Fruit fly (Drosophila melanogaster) whole organism, embryonic: Measurements from ENCODE around the gene alphaTub67C.

ENCODE experiments used
- Ada2b ChIP-seq: fragments of 200-800 bp; sonication (Bioruptor generic); IDR thresholded peaks from 2 replicates; pipeline ENCODE4 v1.3.6; 2022; ENCODE audit warnings: missing biosample characterization, missing genetic modification characterization
- Aef1 ChIP-seq: fragments of 200-800 bp; sonication (Bioruptor generic); IDR thresholded peaks from 3 replicates; pipeline ENCODE4 v1.3.6; 2022; ENCODE audit warnings: missing biosample characterization, missing genetic modification characterization
- Antp ChIP-seq: fragments of 200-800 bp; sonication (Bioruptor generic); optimal IDR thresholded peaks from 3 replicates; lab custom pipeline; 2016; ENCODE audit warnings: missing biosample characterization, missing genetic modification characterization
- Atf6 ChIP-seq: fragments of 200-800 bp; sonication (Bioruptor generic); IDR thresholded peaks from 2 replicates; pipeline ENCODE4 v1.3.6; 2022; ENCODE audit warnings: missing biosample characterization, missing genetic modification characterization
- BtbVII ChIP-seq: fragments of 200-800 bp; sonication (Bioruptor generic); optimal IDR thresholded peaks from 3 replicates; lab custom pipeline; 2017; ENCODE audit warnings: missing biosample characterization, mild to moderate bottlenecking, missing genetic modification characterization
- CG10431 ChIP-seq: fragments of 200-800 bp; sonication (Bioruptor generic); optimal IDR thresholded peaks from 3 replicates; lab custom pipeline; 2018; ENCODE audit warnings: missing biosample characterization, mild to moderate bottlenecking, missing genetic modification characterization
- CG10543 ChIP-seq: fragments of 200-800 bp; sonication (Bioruptor generic); optimal IDR thresholded peaks from 3 replicates; lab custom pipeline; 2017; ENCODE audit warnings: missing biosample characterization, mild to moderate bottlenecking, missing genetic modification characterization, moderate library complexity
- CG11504 ChIP-seq: fragments of 200-800 bp; sonication (Bioruptor generic); optimal IDR thresholded peaks from 3 replicates; lab custom pipeline; 2019; ENCODE audit warnings: missing biosample characterization, mild to moderate bottlenecking, missing genetic modification characterization, moderate library complexity
- CG12219 ChIP-seq: fragments of 200-800 bp; sonication (Bioruptor generic); optimal IDR thresholded peaks from 3 replicates; lab custom pipeline; 2018; ENCODE audit warnings: missing biosample characterization, mild to moderate bottlenecking, missing genetic modification characterization
- CG12942 ChIP-seq: fragments of 200-800 bp; sonication (Bioruptor generic); optimal IDR thresholded peaks from 3 replicates; lab custom pipeline; 2016; ENCODE audit warnings: missing biosample characterization, missing genetic modification characterization
- CG13894 ChIP-seq: fragments of 200-800 bp; sonication (Bioruptor generic); optimal IDR thresholded peaks from 3 replicates; lab custom pipeline; 2018; ENCODE audit warnings: missing biosample characterization, mild to moderate bottlenecking, missing genetic modification characterization, moderate library complexity
- CG17361 ChIP-seq: fragments of 200-800 bp; sonication (Bioruptor generic); IDR thresholded peaks from 3 replicates; pipeline ENCODE4 v1.3.6; 2022; ENCODE audit warnings: missing biosample characterization, missing genetic modification characterization
- CG2199 ChIP-seq: fragments of 200-800 bp; sonication (Bioruptor generic); IDR thresholded peaks from 3 replicates; pipeline ENCODE4 v1.3.6; 2022; ENCODE audit warnings: missing biosample characterization, missing genetic modification characterization
- CG2889 ChIP-seq: fragments of 200-800 bp; sonication (Bioruptor generic); IDR thresholded peaks from 3 replicates; pipeline ENCODE4 v1.3.6; 2022; ENCODE audit warnings: missing biosample characterization, missing genetic modification characterization
- CG3065 ChIP-seq: fragments of 200-800 bp; sonication (Bioruptor generic); optimal IDR thresholded peaks from 2 replicates; lab custom pipeline; 2016; ENCODE audit warnings: missing biosample characterization, missing genetic modification characterization
- CG31224 ChIP-seq: fragments of 200-800 bp; sonication (Bioruptor generic); IDR thresholded peaks from 2 replicates; pipeline ENCODE4 v1.3.6; 2022; ENCODE audit warnings: missing biosample characterization, missing genetic modification characterization
- CG33557 ChIP-seq: fragments of 200-800 bp; sonication (Bioruptor generic); optimal IDR thresholded peaks from 2 replicates; lab custom pipeline; 2019; ENCODE audit warnings: missing biosample characterization, mild to moderate bottlenecking, missing genetic modification characterization, moderate library complexity
- CG6254 ChIP-seq: fragments of 200-800 bp; sonication (Bioruptor generic); optimal IDR thresholded peaks from 3 replicates; lab custom pipeline; 2017; ENCODE audit warnings: mild to moderate bottlenecking, missing biosample characterization, missing genetic modification reagents, missing genetic modification characterization
- CG6272 ChIP-seq: fragments of 200-800 bp; sonication (Bioruptor generic); IDR thresholded peaks from 2 replicates; pipeline ENCODE4 v1.3.6; 2022; ENCODE audit warnings: missing biosample characterization, missing genetic modification characterization
- CG6689 ChIP-seq: fragments of 200-800 bp; sonication (Bioruptor generic); IDR thresholded peaks from 2 replicates; pipeline ENCODE4 v1.3.6; 2022; ENCODE audit warnings: missing biosample characterization, missing genetic modification characterization
- CG6813 ChIP-seq: fragments of 200-800 bp; sonication (Bioruptor generic); optimal IDR thresholded peaks from 2 replicates; lab custom pipeline; 2017; ENCODE audit warnings: missing biosample characterization, missing genetic modification characterization, mild to moderate bottlenecking, moderate library complexity, missing genetic modification reagents
- CG8281 ChIP-seq: fragments of 200-800 bp; sonication (Bioruptor generic); optimal IDR thresholded peaks from 2 replicates; lab custom pipeline; 2018; ENCODE audit warnings: missing biosample characterization, mild to moderate bottlenecking, missing genetic modification characterization, moderate library complexity
- CG8944 ChIP-seq: fragments of 200-800 bp; sonication (Bioruptor generic); optimal IDR thresholded peaks from 3 replicates; lab custom pipeline; 2016; ENCODE audit warnings: missing biosample characterization, missing genetic modification characterization
- CkIIα-i1 ChIP-seq: fragments of 200-800 bp; sonication (Bioruptor generic); IDR thresholded peaks from 2 replicates; pipeline ENCODE4 v1.3.6; 2022; ENCODE audit warnings: missing biosample characterization, missing genetic modification characterization
- Dbx ChIP-seq: fragments of 200-800 bp; sonication (Bioruptor generic); IDR thresholded peaks from 3 replicates; pipeline ENCODE4 v1.3.6; 2022; ENCODE audit warnings: missing biosample characterization, missing genetic modification characterization
- Fer3 ChIP-seq: fragments of 200-800 bp; sonication (Bioruptor generic); optimal IDR thresholded peaks from 2 replicates; lab custom pipeline; 2018; ENCODE audit warnings: missing biosample characterization, mild to moderate bottlenecking, missing genetic modification characterization, moderate library complexity
- H2.0 ChIP-seq: fragments of 200-800 bp; sonication (Bioruptor generic); IDR thresholded peaks from 2 replicates; pipeline ENCODE4 v1.3.6; 2022; ENCODE audit warnings: missing biosample characterization, missing genetic modification characterization
- Hey ChIP-seq: fragments of 200-800 bp; sonication (Bioruptor generic); optimal IDR thresholded peaks from 3 replicates; lab custom pipeline; 2018; ENCODE audit warnings: missing biosample characterization, mild to moderate bottlenecking, missing genetic modification characterization
- Lhr ChIP-seq: fragments of 200-800 bp; sonication (Bioruptor generic); optimal IDR thresholded peaks from 3 replicates; lab custom pipeline; 2017; ENCODE audit warnings: mild to moderate bottlenecking, missing biosample characterization, missing genetic modification reagents, missing genetic modification characterization
- Mad ChIP-seq: fragments of 200-800 bp; sonication (Bioruptor generic); optimal IDR thresholded peaks from 2 replicates; lab custom pipeline; 2016; ENCODE audit warnings: missing biosample characterization, missing genetic modification characterization
- Max ChIP-seq: fragments of 200-800 bp; sonication (Bioruptor generic); optimal IDR thresholded peaks from 2 replicates; lab custom pipeline; 2016; ENCODE audit warnings: missing biosample characterization, mild to moderate bottlenecking, missing genetic modification characterization
- Meics ChIP-seq: fragments of 200-800 bp; sonication (Bioruptor generic); optimal IDR thresholded peaks from 2 replicates; lab custom pipeline; 2017; ENCODE audit warnings: missing biosample characterization, mild to moderate bottlenecking, missing genetic modification characterization
- Pdp1 ChIP-seq, 2 experiments: fragments of 200-800 bp; sonication (Bioruptor generic); optimal IDR thresholded peaks; 3 replicates each; lab custom pipeline; 2016; ENCODE audit warnings: missing biosample characterization in 2 of 2, missing genetic modification characterization in 2 of 2, mild to moderate bottlenecking in 1 of 2, moderate library complexity in 1 of 2
- Sox102F ChIP-seq: fragments of 200-800 bp; sonication (Bioruptor generic); optimal IDR thresholded peaks from 2 replicates; lab custom pipeline; 2018; ENCODE audit warnings: missing biosample characterization, mild to moderate bottlenecking, missing genetic modification characterization, moderate library complexity
- Spps ChIP-seq: fragments of 200-800 bp; sonication (Bioruptor generic); optimal IDR thresholded peaks from 2 replicates; lab custom pipeline; 2018; ENCODE audit warnings: missing biosample characterization, mild to moderate bottlenecking, missing genetic modification characterization
- Usf ChIP-seq: fragments of 200-800 bp; sonication (Bioruptor generic); optimal IDR thresholded peaks from 2 replicates; lab custom pipeline; 2017; ENCODE audit warnings: missing genotype, missing biosample characterization, missing genetic modification characterization
- aop ChIP-seq: fragments of 200-800 bp; sonication (Bioruptor generic); IDR thresholded peaks from 2 replicates; pipeline ENCODE4 v1.3.6; 2022; ENCODE audit warnings: missing biosample characterization, missing genetic modification characterization
- ap ChIP-seq: fragments of 200-800 bp; sonication (Bioruptor generic); IDR thresholded peaks from 2 replicates; pipeline ENCODE4 v1.3.6; 2022; ENCODE audit warnings: missing biosample characterization, missing genetic modification characterization
- az2 ChIP-seq: fragments of 200-800 bp; sonication (Bioruptor generic); optimal IDR thresholded peaks from 3 replicates; lab custom pipeline; 2016; ENCODE audit warnings: missing biosample characterization, missing genetic modification characterization
- cato ChIP-seq: fragments of 200-800 bp; sonication (Bioruptor generic); optimal IDR thresholded peaks from 2 replicates; lab custom pipeline; 2016; ENCODE audit warnings: missing biosample characterization, missing genetic modification characterization, borderline replicate concordance
- crc ChIP-seq: fragments of 200-800 bp; sonication (Bioruptor generic); optimal IDR thresholded peaks from 2 replicates; lab custom pipeline; 2016; ENCODE audit warnings: missing biosample characterization, missing genetic modification characterization
- dpn ChIP-seq, 2 experiments: fragments of 200-800 bp; sonication (Bioruptor generic); optimal IDR thresholded peaks; 3 replicates each; lab custom pipeline; 2016; ENCODE audit warnings: missing biosample characterization in 2 of 2, missing genetic modification characterization in 2 of 2
- en ChIP-seq: fragments of 200-800 bp; sonication (Bioruptor generic); optimal IDR thresholded peaks from 2 replicates; lab custom pipeline; 2016; ENCODE audit warnings: missing biosample characterization, missing genetic modification characterization
- insv ChIP-seq, 2 experiments: fragments of 200-800 bp; sonication (Bioruptor generic); optimal IDR thresholded peaks; 3 replicates each; lab custom pipeline; 2016 to 2018; ENCODE audit warnings: missing biosample characterization in 2 of 2, missing genetic modification characterization in 2 of 2
- lilli ChIP-seq: fragments of 200-800 bp; sonication (Bioruptor generic); optimal IDR thresholded peaks from 3 replicates; lab custom pipeline; 2016; ENCODE audit warnings: missing biosample characterization, missing genetic modification characterization
- mam ChIP-seq: fragments of 200-800 bp; sonication (Bioruptor generic); optimal IDR thresholded peaks from 3 replicates; lab custom pipeline; 2016; ENCODE audit warnings: missing biosample characterization, missing genetic modification characterization
- phol ChIP-seq: fragments of 200-800 bp; sonication (Bioruptor generic); optimal IDR thresholded peaks from 3 replicates; lab custom pipeline; 2018; ENCODE audit warnings: missing biosample characterization, mild to moderate bottlenecking, missing genetic modification characterization, moderate library complexity
- sug ChIP-seq: fragments of 200-800 bp; optimal IDR thresholded peaks from 2 replicates; lab custom pipeline; 2019; ENCODE audit warnings: missing biosample characterization, mild to moderate bottlenecking, missing genetic modification characterization, moderate library complexity
- twi ChIP-seq: fragments of 200-800 bp; optimal IDR thresholded peaks from 2 replicates; lab custom pipeline; 2019; ENCODE audit warnings: missing biosample characterization, mild to moderate bottlenecking, missing genetic modification characterization, moderate library complexity
- vnd ChIP-seq: fragments of 200-800 bp; sonication (Bioruptor generic); IDR thresholded peaks from 3 replicates; pipeline ENCODE4 v1.3.6; 2022; ENCODE audit warnings: missing biosample characterization, missing genetic modification characterization; ENCODE audit not compliant: partially characterized antibody
- zfh2 ChIP-seq: fragments of 200-800 bp; sonication (Bioruptor generic); optimal IDR thresholded peaks from 2 replicates; lab custom pipeline; 2016; ENCODE audit warnings: missing biosample characterization, missing genetic modification characterization

Gene alphaTub67C

dm6 chr3L:9718929-9719328, 37.9 kb downstream of the alphaTub67C start, which contains the start of the genes CG18178 and CG14174 (continued):
- TF ChIP-seq CG12942 (peak; percentile 58), Atf6 (GFP tag; lab: Robert Waterston, UW) (no peak), aop (GFP tag; lab: Robert Waterston, UW) (no peak), zfh2 (GFP tag; lab: Kevin White, UChicago) (no peak), twi (tag; lab: Kevin White, UChicago) (peak; percentile 76), Dbx (GFP tag; lab: Robert Waterston, UW) (peak; percentile 70; the same call in 2 of the 3 replicates), Ada2b (GFP tag; lab: Robert Waterston, UW) (peak; percentile 33; the same call in 1 of the 2 replicates), CG8944 (GFP tag; lab: Kevin White, UChicago) (no peak), Pdp1 (GFP tag; optimal IDR thresholded peaks at IDR 0.05; lab: Kevin White, UChicago) (no peak), Fer3 (tag; lab: Kevin White, UChicago) (peak; percentile 68), CkIIα-i1 (GFP tag; lab: Robert Waterston, UW) (no peak), CG8281 (tag; lab: Kevin White, UChicago) (peak; percentile 38), BtbVII (GFP tag; lab: Kevin White, UChicago) (peak; percentile 55), CG13894 (tag; lab: Kevin White, UChicago) (peak; percentile 78), Aef1 (GFP tag; lab: Robert Waterston, UW) (peak; percentile 65), CG3065 (GFP tag; lab: Kevin White, UChicago) (peak; percentile 20), CG6813 (GFP tag; lab: Kevin White, UChicago) (no peak), Sox102F (GFP tag; lab: Kevin White, UChicago) (peak; percentile 71), mam (GFP tag; lab: Kevin White, UChicago) (peak; percentile 29), ap (GFP tag; lab: Robert Waterston, UW) (no peak), Spps (tag; lab: Kevin White, UChicago) (peak; percentile 37), Meics (GFP tag; lab: Kevin White, UChicago) (peak; percentile 48), insv (GFP tag; optimal IDR thresholded peaks at IDR 0.05; lab: Kevin White, UChicago) (peak in 1 of 2 experiments; percentile 28), Mad (peak; percentile 2), Max (GFP tag; lab: Kevin White, UChicago) (peak; percentile 90), CG2889 (GFP tag; lab: Robert Waterston, UW) (0 out of 3 replicates have a peak, but pooled peaks have one; percentile 24), Lhr (GFP tag; lab: Kevin White, UChicago) (peak; percentile 13), sug (tag; lab: Kevin White, UChicago) (peak; percentile 83), phol (tag; lab: Kevin White, UChicago) (peak; percentile 77), CG6272 (GFP tag; lab: Robert Waterston, UW) (peak; percentile 52; the same call in 1 of the 2 replicates), CG11504 (peak; percentile 78), dpn (GFP tag; optimal IDR thresholded peaks at IDR 0.05; lab: Kevin White, UChicago) (peak in 1 of 2 experiments; percentile 76), CG33557 (GFP tag; lab: Kevin White, UChicago) (peak; percentile 73), CG10543 (GFP tag; lab: Kevin White, UChicago) (peak; percentile 69), CG12219 (GFP tag; lab: Kevin White, UChicago) (peak; percentile 26), CG17361 (peak; percentile 89), Antp (GFP tag; lab: Kevin White, UChicago) (no peak), en (GFP tag; lab: Kevin White, UChicago) (no peak), CG31224 (peak; percentile 14; the same call in 1 of the 2 replicates), H2.0 (GFP tag; lab: Robert Waterston, UW) (peak; percentile 33; the same call in 1 of the 2 replicates), crc (GFP tag; lab: Kevin White, UChicago) (no peak), vnd (no peak), CG10431 (GFP tag; lab: Kevin White, UChicago) (peak; percentile 42), CG6689 (peak; percentile 67), az2 (peak; percentile 64), lilli (peak; percentile 60), Hey (no peak), Usf (GFP tag; lab: Kevin White, UChicago) (peak; percentile 38), CG6254 (GFP tag; lab: Kevin White, UChicago) (peak; percentile 38), cato (GFP tag; lab: Kevin White, UChicago) (peak; percentile 48), CG2199 (no peak)
